Fruit fly (Drosophila melanogaster) whole organism: ENCODE measurements around the gene PGRP-LF.
A peak's percentile ranks its signal among the peaks of the same experiment; 100 is the strongest.

Experiments used
- CG8478 ChIP-seq: fragments of >200 bp; optimal IDR thresholded peaks from 2 replicates; lab custom pipeline; 2018; ENCODE audit warnings: inconsistent platforms
- Dll ChIP-seq: fragments of >200 bp; optimal IDR thresholded peaks from 2 replicates; lab custom pipeline; 2017
- EcR ChIP-seq, 2 experiments: fragments of >200 bp; optimal IDR thresholded peaks; 2 replicates each; lab custom pipeline; 2017; ENCODE audit warnings: missing biosample characterization in 2 of 2, missing genetic modification characterization in 2 of 2, missing genetic modification reagents in 2 of 2
- pan ChIP-seq: fragments of >200 bp; optimal IDR thresholded peaks from 2 replicates; lab custom pipeline; 2017
- psq ChIP-seq: fragments of >200 bp; optimal IDR thresholded peaks from 2 replicates; lab custom pipeline; 2017
- usp ChIP-seq: fragments of >200 bp; optimal IDR thresholded peaks from 2 replicates; lab custom pipeline; 2017; ENCODE audit warnings: missing biosample characterization, missing genetic modification characterization, mixed read lengths

Gene PGRP-LF

dm6 chr3L:9372278-9372975 is 23.0 kb downstream of the PGRP-LF start, which contains the start of the genes Hsp67Bc, CG4456 and Hsp22:
TSS of gene Hsp67Bc (minus strand) at chr3L:9372497.
TSS of gene CG4456 (plus strand) at chr3L:9372722.
TSS of gene Hsp22 (plus strand) at chr3L:9372931.
- no peak for TF ChIP-seq CG8478 (lab: Kevin White, UChicago)
- TF ChIP-seq psq (lab: Kevin White, UChicago) = no peak
- TF ChIP-seq EcR (GFP tag; optimal IDR thresholded peaks at IDR 0.05; lab: Kevin White, UChicago) = peak in 1 of 2 experiments; percentile 72
- TF ChIP-seq usp (GFP tag; lab: Kevin White, UChicago) = no peak
- no peak for TF ChIP-seq pan (lab: Kevin White, UChicago)

- TF ChIP-seq usp (GFP tag; lab: Kevin White, UChicago) (no peak), EcR (GFP tag; optimal IDR thresholded peaks at IDR 0.05; lab: Kevin White, UChicago) (peak; percentile 26 to 68)
Observed at dm6 chr3L:9373374-9374004, 24.1 kb downstream of the PGRP-LF start.

- TF ChIP-seq pan (lab: Kevin White, UChicago) (no peak), Dll (no peak), psq (lab: Kevin White, UChicago) (no peak), CG8478 (lab: Kevin White, UChicago) (no peak), usp (GFP tag; lab: Kevin White, UChicago) (no peak), EcR (GFP tag; optimal IDR thresholded peaks at IDR 0.05; lab: Kevin White, UChicago) (no peak)
Observed at dm6 chr3L:9375130-9375529, 25.7 kb downstream of the PGRP-LF start, which contains the start of gene CG4461. TSS of gene CG4461 (plus strand) at chr3L:9375430.

- TF ChIP-seq pan (lab: Kevin White, UChicago) (no peak), EcR (GFP tag; optimal IDR thresholded peaks at IDR 0.05; lab: Kevin White, UChicago) (no peak), usp (GFP tag; lab: Kevin White, UChicago) (no peak), psq (lab: Kevin White, UChicago) (no peak), Dll (no peak), CG8478 (lab: Kevin White, UChicago) (no peak)
Observed at dm6 chr3L:9376573-9376972, 27.2 kb downstream of the PGRP-LF start.

dm6 chr3L:9377198-9378035 is 28.0 kb downstream of the PGRP-LF start, which contains the start of gene Hsp26:
TSS of gene Hsp26 (minus strand) at chr3L:9377427.
- no peak for TF ChIP-seq pan (lab: Kevin White, UChicago)
- TF ChIP-seq EcR (GFP tag; optimal IDR thresholded peaks at IDR 0.05; lab: Kevin White, UChicago) = peak; percentile 74 to 96

- TF ChIP-seq pan (lab: Kevin White, UChicago) (no peak), EcR (GFP tag; optimal IDR thresholded peaks at IDR 0.05; lab: Kevin White, UChicago) (no peak), Dll (peak; percentile 20), psq (lab: Kevin White, UChicago) (no peak), usp (GFP tag; lab: Kevin White, UChicago) (no peak)
Observed at dm6 chr3L:9379484-9380343, 30.3 kb downstream of the PGRP-LF start, which contains the start of gene Hsp67Ba. TSS of gene Hsp67Ba (minus strand) at chr3L:9379534.

- no peak for TF ChIP-seq Dll
- TF ChIP-seq CG8478 (lab: Kevin White, UChicago) = no peak
- TF ChIP-seq usp (GFP tag; lab: Kevin White, UChicago) = no peak
- no peak for TF ChIP-seq psq (lab: Kevin White, UChicago)
- TF ChIP-seq EcR (GFP tag; optimal IDR thresholded peaks at IDR 0.05; lab: Kevin White, UChicago) = no peak
- TF ChIP-seq pan (lab: Kevin White, UChicago) = no peak
Observed at dm6 chr3L:9380344-9380849, 31.0 kb downstream of the PGRP-LF start.

- peak; percentile 18 for TF ChIP-seq Dll
- peak in 1 of 2 experiments; percentile 48 for TF ChIP-seq EcR (GFP tag; optimal IDR thresholded peaks at IDR 0.05; lab: Kevin White, UChicago)
- TF ChIP-seq psq (lab: Kevin White, UChicago) = no peak
Observed at dm6 chr3L:9381602-9382001, 32.2 kb downstream of the PGRP-LF start, which contains the start of gene Hsp23. TSS of gene Hsp23 (plus strand) at chr3L:9381882.

- TF ChIP-seq CG8478 (lab: Kevin White, UChicago) (peak; percentile 42), EcR (GFP tag; optimal IDR thresholded peaks at IDR 0.05; lab: Kevin White, UChicago) (peak in 1 of 2 experiments; percentile 76), Dll (no peak)
Observed at dm6 chr3L:9383345-9384075, 34.1 kb downstream of the PGRP-LF start, which contains the start of gene Hsp27. TSS of gene Hsp27 (plus strand) at chr3L:9384063.

- no peak for TF ChIP-seq psq (lab: Kevin White, UChicago)
- TF ChIP-seq usp (GFP tag; lab: Kevin White, UChicago) = no peak
- no peak for TF ChIP-seq pan (lab: Kevin White, UChicago)
- TF ChIP-seq EcR (GFP tag; optimal IDR thresholded peaks at IDR 0.05; lab: Kevin White, UChicago) = peak in 1 of 2 experiments; percentile 17
- no peak for TF ChIP-seq Dll
- TF ChIP-seq CG8478 (lab: Kevin White, UChicago) = no peak
Observed at dm6 chr3L:9384445-9385079, 35.2 kb downstream of the PGRP-LF start.
